Worm (Caenorhabditis elegans): ENCODE measurements around the gene clec-32.

ce11 chrV:16857977-16858479 lies 3.6 kb downstream of the clec-32 start, which contains the start of the genes clec-31 and clec-22:
- no peak for TF ChIP-seq B0310.2 (tag; optimal IDR thresholded peaks at IDR 0.05)
- TF ChIP-seq aly-1 (tag; optimal IDR thresholded peaks at IDR 0.05) = no peak
- no peak for TF ChIP-seq hmbx-1 (tag; optimal IDR thresholded peaks at IDR 0.05)
- TF ChIP-seq tbx-37 (GFP tag; conservative IDR thresholded peaks at IDR 0.05) = no peak
- no peak for TF ChIP-seq ama-1 (optimal IDR thresholded peaks at IDR 0.05)
- TF ChIP-seq F13C5.2 (tag; optimal IDR thresholded peaks at IDR 0.05) = no peak
- TF ChIP-seq ceh-36 (tag; optimal IDR thresholded peaks at IDR 0.05) = no peak
- TF ChIP-seq hnd-1 (tag; optimal IDR thresholded peaks at IDR 0.05) = no peak
- TF ChIP-seq ets-7 (tag; optimal IDR thresholded peaks at IDR 0.05) = no peak
- TF ChIP-seq flt-1 (GFP tag; IDR thresholded peaks at IDR 0.05) = no peak
